Worm (Caenorhabditis elegans) whole organism, L1 larva: ENCODE measurements around the gene C06G4.6.
A peak's percentile ranks its signal among the peaks of the same experiment; 100 is the strongest.

ENCODE experiments used
- alr-1 ChIP-seq: fragments of 200-800 bp; sonication (Bioruptor generic); optimal IDR thresholded peaks from 2 replicates; lab custom pipeline; 2018; ENCODE audit warnings: borderline replicate concordance, mild to moderate bottlenecking, missing genetic modification characterization, missing compliant biosample characterization
- ama-1 ChIP-seq: fragments of 150-350 bp; optimal IDR thresholded peaks from 2 replicates; lab custom pipeline; 2014
- ceh-82 ChIP-seq, 3 experiments: fragments of 150-350 bp in 1 of 3; sonication (generic microtip) in 2 of 3; optimal IDR thresholded peaks; 2 replicates each; lab custom pipeline; 2014 to 2017; ENCODE audit warnings: missing biosample characterization in 3 of 3, missing genetic modification characterization in 3 of 3
- lir-3 ChIP-seq: sonication (generic microtip); optimal IDR thresholded peaks from 2 replicates; lab custom pipeline; 2016; ENCODE audit warnings: mild to moderate bottlenecking, missing genetic modification characterization, moderate library complexity, missing compliant biosample characterization; ENCODE audit not compliant: poor library complexity
- nhr-237 ChIP-seq: fragments of 150-350 bp; optimal IDR thresholded peaks from 2 replicates; lab custom pipeline; 2014; ENCODE audit warnings: missing biosample characterization, missing genetic modification characterization
- nhr-76 ChIP-seq: sonication (generic microtip); optimal IDR thresholded peaks from 2 replicates; lab custom pipeline; 2017; ENCODE audit warnings: missing biosample characterization, missing genetic modification characterization
- skn-1 ChIP-seq: fragments of 150-350 bp; optimal IDR thresholded peaks from 2 replicates; lab custom pipeline; 2014; ENCODE audit warnings: missing biosample characterization, missing genetic modification characterization
- snpc-4 ChIP-seq: fragments of 150-350 bp; optimal IDR thresholded peaks from 2 replicates; lab custom pipeline; 2014; ENCODE audit warnings: missing biosample characterization, missing genetic modification characterization
- unc-86 ChIP-seq: sonication (generic microtip); optimal IDR thresholded peaks from 2 replicates; lab custom pipeline; 2016; ENCODE audit warnings: missing genetic modification characterization, missing compliant biosample characterization
- zag-1 ChIP-seq: fragments of 150-350 bp; optimal IDR thresholded peaks from 2 replicates; lab custom pipeline; 2014; ENCODE audit warnings: missing biosample characterization, missing genetic modification characterization

DNA sequence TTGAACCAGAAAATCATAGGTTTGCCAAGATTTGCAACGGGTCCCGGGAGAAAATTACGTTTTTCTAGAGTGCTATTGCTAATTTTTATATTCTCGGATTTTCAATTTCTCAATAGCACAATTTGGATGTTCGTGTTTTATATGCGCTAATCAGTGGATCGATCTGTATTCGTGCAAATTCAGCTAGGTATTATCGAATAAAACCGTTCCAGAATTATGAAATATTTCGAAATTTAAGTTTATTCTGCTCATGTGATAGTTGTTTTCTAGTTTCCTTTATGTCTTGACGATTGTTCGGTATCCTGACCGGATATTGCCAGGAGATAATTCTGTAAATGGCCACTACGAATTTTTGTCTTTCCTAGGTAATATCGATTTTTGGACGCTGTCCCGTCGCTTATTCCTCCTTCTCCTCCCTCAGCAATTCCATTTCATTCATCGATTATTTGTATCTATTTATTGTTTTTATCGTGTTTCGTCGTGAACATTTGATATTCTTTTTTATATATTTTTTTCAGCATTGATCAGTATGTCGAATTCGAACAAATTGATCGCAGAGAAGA, 6.2 kb downstream of the C06G4.6 start, which contains the start of gene cit-1.2:
- TF ChIP-seq ceh-82 (tag; optimal IDR thresholded peaks at IDR 0.05; lab: Kevin White, UChicago), result no peak
- TF ChIP-seq nhr-237, result no peak
- no peak for TF ChIP-seq lir-3
- peak; percentile 7 for TF ChIP-seq skn-1
- no peak for TF ChIP-seq unc-86
- TF ChIP-seq nhr-76 (tag; lab: Kevin White, UChicago), result no peak
- TF ChIP-seq alr-1 (tag; lab: Kevin White, UChicago), result no peak
- TF ChIP-seq snpc-4 (tag; lab: Kevin White, UChicago), result no peak
- no peak for TF ChIP-seq zag-1 (tag; lab: Kevin White, UChicago)
- no peak for TF ChIP-seq ama-1 (lab: Kevin White, UChicago)
